Fruit fly (Drosophila melanogaster): ENCODE measurements around the gene Rbcn-3A.

DNA sequence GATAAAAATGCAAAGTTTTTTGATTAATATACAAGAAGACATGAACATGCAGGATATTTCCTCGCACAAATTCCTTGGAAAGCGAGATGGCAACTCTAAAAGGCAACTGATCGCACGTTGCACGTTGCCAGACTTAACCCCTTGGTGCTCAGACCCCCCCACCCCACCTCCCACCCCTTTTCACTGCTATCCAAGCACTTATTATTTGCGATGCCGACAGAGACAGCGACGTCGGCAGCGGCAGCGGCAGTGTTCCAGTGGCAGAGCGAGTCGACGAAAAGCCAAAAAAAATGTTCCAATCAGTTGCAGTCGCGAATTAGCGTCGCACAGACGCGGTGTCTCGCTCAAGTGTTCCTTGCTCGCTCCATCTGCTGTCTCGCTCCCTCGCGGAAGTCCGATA, 48.4 kb upstream of the Rbcn-3A start, which contains the start of gene CG3823:
- TF ChIP-seq CG8478 (optimal IDR thresholded peaks at IDR 0.05) (no peak), EcR (GFP tag; optimal IDR thresholded peaks at IDR 0.05) (no peak), usp (GFP tag; optimal IDR thresholded peaks at IDR 0.05) (no peak)
